Fruit fly (Drosophila melanogaster) whole organism, prepupa: ENCODE data around the gene Hipk.

Experiments
- CG10631 ChIP-seq: fragments of 200-800 bp; sonication (Bioruptor generic); optimal IDR thresholded peaks from 2 replicates; lab custom pipeline; 2016; ENCODE audit warnings: missing biosample characterization, missing genetic modification characterization
- CG11294 ChIP-seq: fragments of 200-800 bp; sonication (Bioruptor generic); IDR thresholded peaks from 2 replicates; pipeline ENCODE4 v1.3.6; 2022; ENCODE audit warnings: missing biosample characterization, missing genetic modification characterization
- CG11762 ChIP-seq: fragments of 200-800 bp; sonication (Bioruptor generic); optimal IDR thresholded peaks from 3 replicates; lab custom pipeline; 2016; ENCODE audit warnings: missing biosample characterization, missing genetic modification characterization; ENCODE audit not compliant: insufficient read depth
- CG11902 ChIP-seq: fragments of 200-800 bp; sonication (Bioruptor generic); optimal IDR thresholded peaks from 3 replicates; lab custom pipeline; 2016; ENCODE audit warnings: missing biosample characterization, missing genetic modification characterization
- CG15336 ChIP-seq: fragments of 200-800 bp; sonication (Bioruptor generic); IDR thresholded peaks from 2 replicates; pipeline ENCODE4 v1.3.6; 2022; ENCODE audit warnings: missing biosample characterization, missing genetic modification characterization
- CG1621 ChIP-seq: fragments of 200-800 bp; sonication (Bioruptor generic); optimal IDR thresholded peaks from 3 replicates; lab custom pipeline; 2018; ENCODE audit warnings: missing biosample characterization, mild to moderate bottlenecking, missing genetic modification characterization
- CG16779 ChIP-seq: fragments of 200-800 bp; sonication (Bioruptor generic); optimal IDR thresholded peaks from 3 replicates; lab custom pipeline; 2017; ENCODE audit warnings: missing biosample characterization, mild to moderate bottlenecking, missing genetic modification characterization
- CG3032 ChIP-seq: fragments of 200-800 bp; optimal IDR thresholded peaks from 2 replicates; lab custom pipeline; 2019; ENCODE audit warnings: missing biosample characterization, mild to moderate bottlenecking, missing genetic modification characterization, moderate library complexity
- CG31627 ChIP-seq: fragments of 200-800 bp; sonication (Bioruptor generic); optimal IDR thresholded peaks from 3 replicates; lab custom pipeline; 2016; ENCODE audit warnings: missing biosample characterization, missing genetic modification characterization
- CG34406 ChIP-seq: fragments of 200-800 bp; sonication (Bioruptor generic); optimal IDR thresholded peaks from 3 replicates; lab custom pipeline; 2016; ENCODE audit warnings: missing biosample characterization, missing genetic modification characterization
- CG3919 ChIP-seq: fragments of 200-800 bp; sonication (Bioruptor generic); optimal IDR thresholded peaks from 3 replicates; lab custom pipeline; 2016; ENCODE audit warnings: missing biosample characterization, missing genetic modification characterization
- CG4318 ChIP-seq: fragments of 200-800 bp; sonication (Bioruptor generic); optimal IDR thresholded peaks from 3 replicates; lab custom pipeline; 2017; ENCODE audit warnings: missing biosample characterization, mild to moderate bottlenecking, missing genetic modification characterization
- CG6163 ChIP-seq: fragments of 200-800 bp; sonication (Bioruptor generic); IDR thresholded peaks from 3 replicates; pipeline ENCODE4 v1.3.6; 2022; ENCODE audit warnings: missing biosample characterization, missing genetic modification characterization
- CG6792 ChIP-seq: fragments of 200-800 bp; sonication (Bioruptor generic); optimal IDR thresholded peaks from 3 replicates; lab custom pipeline; 2016; ENCODE audit warnings: missing biosample characterization, missing genetic modification characterization
- CG6808 ChIP-seq: fragments of 200-800 bp; sonication (Bioruptor generic); optimal IDR thresholded peaks from 3 replicates; lab custom pipeline; 2017; ENCODE audit warnings: missing biosample characterization, missing genetic modification characterization, mild to moderate bottlenecking, moderate library complexity, missing genetic modification reagents
- CG7368 ChIP-seq: fragments of 200-800 bp; sonication (Bioruptor generic); optimal IDR thresholded peaks from 3 replicates; lab custom pipeline; 2016; ENCODE audit warnings: missing biosample characterization, missing genetic modification characterization
- CG8119 ChIP-seq: fragments of 200-800 bp; sonication (Bioruptor generic); IDR thresholded peaks from 3 replicates; pipeline ENCODE4 v1.3.6; 2022; ENCODE audit warnings: missing biosample characterization, missing genetic modification characterization
- CG9139 ChIP-seq: fragments of 200-800 bp; sonication (Bioruptor generic); optimal IDR thresholded peaks from 3 replicates; lab custom pipeline; 2017; ENCODE audit warnings: missing biosample characterization, mild to moderate bottlenecking, missing genetic modification characterization
- Eip75B ChIP-seq: fragments of 200-800 bp; sonication (Bioruptor generic); optimal IDR thresholded peaks from 3 replicates; lab custom pipeline; 2016; ENCODE audit warnings: missing biosample characterization, missing genetic modification characterization
- Eip78C ChIP-seq: fragments of 200-800 bp; sonication (Bioruptor generic); peaks from one replicate; lab custom pipeline; 2016; ENCODE audit warnings: missing biosample characterization, missing genetic modification characterization
- Eip93F ChIP-seq: fragments of 200-800 bp; sonication (Bioruptor generic); optimal IDR thresholded peaks from 2 replicates; lab custom pipeline; 2016; ENCODE audit warnings: missing biosample characterization, mild to moderate bottlenecking, missing genetic modification characterization
- Ets96B ChIP-seq: fragments of 200-800 bp; optimal IDR thresholded peaks from 2 replicates; lab custom pipeline; 2019; ENCODE audit warnings: missing biosample characterization, mild to moderate bottlenecking, missing genetic modification characterization, moderate library complexity
- Gug ChIP-seq: fragments of 200-800 bp; sonication (Bioruptor generic); IDR thresholded peaks from 2 replicates; pipeline ENCODE4 v1.3.6; 2022; ENCODE audit warnings: missing biosample characterization, missing genetic modification characterization
- Hr38 ChIP-seq: sonication (Bioruptor generic); optimal IDR thresholded peaks from 2 replicates; lab custom pipeline; 2016; ENCODE audit warnings: missing biosample characterization, missing genetic modification characterization
- Hr39 ChIP-seq: fragments of 200-800 bp; sonication (Bioruptor generic); optimal IDR thresholded peaks from 2 replicates; lab custom pipeline; 2016; ENCODE audit warnings: missing biosample characterization, missing genetic modification characterization
- Hr4 ChIP-seq: fragments of 200-800 bp; sonication (Bioruptor generic); optimal IDR thresholded peaks from 3 replicates; lab custom pipeline; 2016; ENCODE audit warnings: missing biosample characterization, missing genetic modification characterization
- Lpt ChIP-seq: fragments of 200-800 bp; sonication (Bioruptor generic); optimal IDR thresholded peaks from 3 replicates; lab custom pipeline; 2016; ENCODE audit warnings: missing biosample characterization, missing genetic modification characterization
- OdsH ChIP-seq: fragments of 200-800 bp; sonication (Bioruptor generic); optimal IDR thresholded peaks from 3 replicates; lab custom pipeline; 2016; ENCODE audit warnings: missing biosample characterization, missing genetic modification characterization
- Smox ChIP-seq: fragments of 200-800 bp; sonication (Bioruptor generic); optimal IDR thresholded peaks from 3 replicates; lab custom pipeline; 2016; ENCODE audit warnings: missing biosample characterization, missing genetic modification characterization
- Sox102F ChIP-seq: fragments of 200-800 bp; sonication (Bioruptor generic); optimal IDR thresholded peaks from 2 replicates; lab custom pipeline; 2016; ENCODE audit warnings: missing biosample characterization, mild to moderate bottlenecking, missing genetic modification characterization
- Sox15 ChIP-seq: fragments of 200-800 bp; sonication (Bioruptor generic); optimal IDR thresholded peaks from 3 replicates; lab custom pipeline; 2016; ENCODE audit warnings: missing biosample characterization, missing genetic modification characterization
- cyc ChIP-seq: fragments of 200-800 bp; sonication (Bioruptor generic); optimal IDR thresholded peaks from 3 replicates; lab custom pipeline; 2016; ENCODE audit warnings: missing biosample characterization, missing genetic modification characterization
- dac ChIP-seq: fragments of 200-800 bp; sonication (Bioruptor generic); optimal IDR thresholded peaks from 2 replicates; lab custom pipeline; 2017; ENCODE audit warnings: missing biosample characterization, mild to moderate bottlenecking, missing genetic modification characterization
- eg ChIP-seq: fragments of 200-800 bp; sonication (Bioruptor generic); IDR thresholded peaks from 3 replicates; pipeline ENCODE4 v1.3.6; 2022; ENCODE audit warnings: missing biosample characterization, missing genetic modification characterization
- esn ChIP-seq: fragments of 200-800 bp; sonication (Bioruptor generic); optimal IDR thresholded peaks from 2 replicates; lab custom pipeline; 2016; ENCODE audit warnings: missing biosample characterization, mild to moderate bottlenecking, missing genetic modification characterization, moderate library complexity
- fd59A ChIP-seq: fragments of 200-800 bp; sonication (Bioruptor generic); optimal IDR thresholded peaks from 2 replicates; lab custom pipeline; 2017; ENCODE audit warnings: missing biosample characterization, mild to moderate bottlenecking, missing genetic modification characterization, missing genetic modification reagents
- fd85E ChIP-seq: fragments of 200-800 bp; sonication (Bioruptor generic); optimal IDR thresholded peaks from 3 replicates; lab custom pipeline; 2016; ENCODE audit warnings: missing biosample characterization, missing genetic modification characterization
- lz ChIP-seq: fragments of 200-800 bp; sonication (Bioruptor generic); optimal IDR thresholded peaks from 3 replicates; lab custom pipeline; 2016; ENCODE audit warnings: missing biosample characterization, missing genetic modification characterization
- net ChIP-seq: fragments of 200-800 bp; sonication (Bioruptor generic); optimal IDR thresholded peaks from 3 replicates; lab custom pipeline; 2016; ENCODE audit warnings: missing biosample characterization, missing genetic modification characterization
- pdm3 ChIP-seq: fragments of 200-800 bp; sonication (Bioruptor generic); optimal IDR thresholded peaks from 3 replicates; lab custom pipeline; 2016; ENCODE audit warnings: missing biosample characterization, missing genetic modification characterization
- salr ChIP-seq, 2 experiments: fragments of 200-800 bp; sonication (Bioruptor generic); optimal IDR thresholded peaks; 3 replicates each; lab custom pipeline; 2016 to 2018; ENCODE audit warnings: missing biosample characterization in 2 of 2, missing genetic modification characterization in 2 of 2, mild to moderate bottlenecking in 1 of 2
- spab ChIP-seq: fragments of 200-800 bp; sonication (Bioruptor generic); optimal IDR thresholded peaks from 2 replicates; lab custom pipeline; 2017; ENCODE audit warnings: missing biosample characterization, mild to moderate bottlenecking, missing genetic modification characterization, missing genetic modification reagents
- ss ChIP-seq, 2 experiments: fragments of 200-800 bp; sonication (Bioruptor generic); optimal IDR thresholded peaks; 2 replicates in 1 of 2; 3 replicates in 1 of 2; lab custom pipeline; 2017 to 2018; ENCODE audit warnings: mild to moderate bottlenecking in 2 of 2, missing biosample characterization in 2 of 2, missing genetic modification characterization in 2 of 2, moderate library complexity in 1 of 2
- svp ChIP-seq: fragments of 200-800 bp; sonication (Bioruptor generic); peaks from one replicate; lab custom pipeline; 2016; ENCODE audit warnings: missing biosample characterization, missing genetic modification characterization
- topi ChIP-seq: fragments of 200-800 bp; sonication (Bioruptor generic); optimal IDR thresholded peaks from 3 replicates; lab custom pipeline; 2016; ENCODE audit warnings: missing biosample characterization, missing genetic modification characterization

Hipk gene

DNA sequence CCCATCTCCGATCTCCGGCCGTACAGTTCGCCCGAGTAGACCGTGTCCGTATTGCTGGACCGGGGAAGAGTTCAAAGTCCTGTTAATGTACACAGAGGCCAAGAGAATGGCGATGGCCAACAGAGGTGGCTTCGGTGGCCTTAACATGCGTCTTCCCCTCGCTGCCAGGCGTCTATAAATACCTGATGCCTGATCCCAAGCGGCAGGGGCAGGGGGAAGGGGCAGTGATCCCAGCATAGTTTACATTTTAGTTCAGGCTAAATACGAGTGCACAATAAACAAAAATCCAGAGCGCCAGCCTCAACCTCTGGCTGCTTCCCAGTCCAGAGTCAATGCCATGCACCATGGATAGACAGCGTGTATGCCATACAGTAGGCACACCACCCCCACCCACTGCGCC is 45.0 kb downstream of the Hipk start:
- TF ChIP-seq topi (no peak), Hr4 (GFP tag; lab: Kevin White, UChicago) (no peak), eg (GFP tag; lab: Robert Waterston, UW) (no peak), Eip75B (GFP tag; lab: Kevin White, UChicago) (no peak), CG6163 (no peak), fd59A (GFP tag; lab: Kevin White, UChicago) (no peak), CG9139 (GFP tag; lab: Kevin White, UChicago) (no peak), CG11902 (no peak), CG3032 (no peak), ss (GFP tag; optimal IDR thresholded peaks at IDR 0.05; lab: Kevin White, UChicago) (no peak), CG10631 (GFP tag; lab: Kevin White, UChicago) (no peak), pdm3 (GFP tag; lab: Kevin White, UChicago) (no peak), salr (GFP tag; optimal IDR thresholded peaks at IDR 0.05; lab: Kevin White, UChicago) (no peak), Smox (GFP tag; lab: Kevin White, UChicago) (no peak), CG7368 (no peak)

DNA sequence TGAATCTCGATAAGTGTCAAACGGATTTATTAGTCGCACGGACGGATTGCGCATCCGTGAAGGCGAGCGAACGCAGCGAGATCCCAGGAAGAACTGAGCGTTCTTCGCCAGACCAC is 46.2 kb downstream of the Hipk start, which contains the start of gene Kah:
Kah (minus strand) TSS at position 101 of the 116 bp plus-strand sequence.
- TF ChIP-seq svp (GFP tag; lab: Kevin White, UChicago) (no peak), Lpt (GFP tag; lab: Kevin White, UChicago) (no peak), CG10631 (GFP tag; lab: Kevin White, UChicago) (no peak)

DNA sequence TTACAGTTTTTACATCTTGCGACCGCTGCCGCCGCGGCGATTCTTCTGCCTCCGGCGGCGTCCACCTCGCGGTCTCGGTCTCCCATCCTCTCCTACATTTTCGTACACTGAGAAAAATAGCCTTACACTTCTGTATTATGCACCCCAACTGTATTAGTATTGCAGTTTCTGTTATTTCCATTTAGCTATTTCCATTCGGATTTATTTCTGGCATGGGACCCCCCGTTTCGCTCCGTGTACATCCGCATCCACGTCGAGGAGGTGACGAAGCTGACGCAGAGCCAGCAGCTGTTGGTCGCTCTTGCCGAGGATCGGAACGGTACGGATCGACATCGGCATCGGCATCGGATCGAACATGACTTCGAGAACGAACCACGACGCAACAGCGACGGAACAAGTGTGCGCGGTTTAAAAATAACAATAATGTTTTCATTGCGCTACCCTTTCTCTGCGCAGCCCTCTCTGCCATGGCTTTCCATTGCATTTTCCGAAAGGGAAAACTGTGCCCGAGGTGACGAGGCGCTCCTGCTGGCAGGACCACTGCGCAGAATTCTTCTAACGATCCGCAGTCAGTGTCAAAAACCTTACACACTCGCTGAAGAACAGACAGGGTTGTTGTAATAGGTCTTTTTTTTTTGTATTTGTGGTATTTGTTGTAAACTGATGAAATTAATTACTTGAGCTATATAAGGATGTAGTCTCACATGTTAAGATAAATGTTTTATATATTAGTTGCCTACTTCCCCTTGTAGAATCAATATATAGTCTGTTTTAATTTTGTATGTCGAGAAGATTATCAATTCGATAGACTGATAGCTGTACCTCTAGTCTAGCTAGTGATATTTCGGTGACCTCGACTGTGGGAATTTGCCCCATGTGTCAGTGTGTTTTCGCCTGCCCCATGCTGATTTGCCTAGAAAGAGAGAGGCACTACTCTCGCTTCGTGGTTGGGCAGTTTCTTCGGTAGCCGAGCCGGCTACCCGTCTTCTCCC is 46.7 kb downstream of the Hipk start:
- TF ChIP-seq OdsH (GFP tag; lab: Kevin White, UChicago) (peak; percentile 81), fd59A (GFP tag; lab: Kevin White, UChicago) (peak; percentile 85), lz (GFP tag; lab: Kevin White, UChicago) (peak; percentile 67), Smox (GFP tag; lab: Kevin White, UChicago) (no peak), svp (GFP tag; lab: Kevin White, UChicago) (no peak), CG1621 (tag; lab: Kevin White, UChicago) (peak; percentile 88), dac (GFP tag; lab: Kevin White, UChicago) (peak; percentile 72), Sox102F (no peak), CG34406 (GFP tag; lab: Kevin White, UChicago) (peak; percentile 80), Hr38 (GFP tag; lab: Kevin White, UChicago) (peak; percentile 9), CG8119 (GFP tag; lab: Robert Waterston, UW) (peak; percentile 79), CG11762 (GFP tag; lab: Kevin White, UChicago) (peak; percentile 51), CG3919 (GFP tag; lab: Kevin White, UChicago) (peak; percentile 93), fd85E (GFP tag; lab: Kevin White, UChicago) (peak; percentile 26), CG10631 (GFP tag; lab: Kevin White, UChicago) (peak; percentile 90), CG31627 (peak; percentile 71), Hr4 (GFP tag; lab: Kevin White, UChicago) (peak; percentile 90), esn (GFP tag; lab: Kevin White, UChicago) (peak; percentile 67), CG11294 (GFP tag; lab: Robert Waterston, UW) (peak; percentile 87), spab (GFP tag; lab: Kevin White, UChicago) (peak; percentile 87), Sox15 (GFP tag; lab: Kevin White, UChicago) (peak; percentile 74), Lpt (GFP tag; lab: Kevin White, UChicago) (peak; percentile 69), CG4318 (GFP tag; lab: Kevin White, UChicago) (peak; percentile 61), Eip78C (GFP tag; lab: Kevin White, UChicago) (peak; percentile 96), CG11902 (peak; percentile 84), cyc (GFP tag; lab: Kevin White, UChicago) (peak; percentile 79), Gug (GFP tag; lab: Robert Waterston, UW) (peak; percentile 87), CG16779 (tag; lab: Kevin White, UChicago) (peak; percentile 80), CG15336 (GFP tag; lab: Robert Waterston, UW) (peak; percentile 88), CG6792 (peak; percentile 84), CG3032 (peak; percentile 80), Ets96B (tag; lab: Kevin White, UChicago) (peak; percentile 85), CG6808 (peak; percentile 84), Eip93F (GFP tag; lab: Kevin White, UChicago) (no peak), CG7368 (peak; percentile 84), net (peak; percentile 91), Hr39 (GFP tag; lab: Kevin White, UChicago) (peak; percentile 77), salr (GFP tag; optimal IDR thresholded peaks at IDR 0.05; lab: Kevin White, UChicago) (peak; percentile 66 to 87), topi (peak; percentile 76)
